Worm (Caenorhabditis elegans) whole organism, early embryonic: ENCODE data around the gene Y6G8.14.

ENCODE experiments used
- F13C5.2 ChIP-seq: sonication (generic microtip); optimal IDR thresholded peaks from 2 replicates; lab custom pipeline; 2017; ENCODE audit warnings: mild to moderate bottlenecking, missing genetic modification characterization, inconsistent platforms, missing compliant biosample characterization
- ama-1 ChIP-seq: fragments of 150-350 bp; optimal IDR thresholded peaks from 2 replicates; lab custom pipeline; 2014
- ceh-36 ChIP-seq: sonication (generic microtip); optimal IDR thresholded peaks from 2 replicates; lab custom pipeline; 2016; ENCODE audit warnings: missing genetic modification characterization, inconsistent platforms, missing compliant biosample characterization
- pes-1 ChIP-seq: fragments of 200-800 bp; sonication (Bioruptor generic); IDR thresholded peaks from 2 replicates; pipeline ENCODE4 v1.3.6; 2022; ENCODE audit warnings: missing genetic modification reagents, missing genetic modification characterization, missing compliant biosample characterization

ce11 chrV:17624906-17625305 lies 10.8 kb upstream of the Y6G8.14 start, which contains the start of gene F57G4.11:
- TF ChIP-seq ama-1 (lab: Kevin White, UChicago): no peak
- no peak for TF ChIP-seq pes-1 (GFP tag; lab: Robert Waterston, UW)
- TF ChIP-seq ceh-36 (tag; lab: Kevin White, UChicago): no peak
- TF ChIP-seq F13C5.2 (tag; lab: Kevin White, UChicago): no peak
